Fruit fly (Drosophila melanogaster): ENCODE measurements around the gene CG32453.

CG32453 gene

DNA sequence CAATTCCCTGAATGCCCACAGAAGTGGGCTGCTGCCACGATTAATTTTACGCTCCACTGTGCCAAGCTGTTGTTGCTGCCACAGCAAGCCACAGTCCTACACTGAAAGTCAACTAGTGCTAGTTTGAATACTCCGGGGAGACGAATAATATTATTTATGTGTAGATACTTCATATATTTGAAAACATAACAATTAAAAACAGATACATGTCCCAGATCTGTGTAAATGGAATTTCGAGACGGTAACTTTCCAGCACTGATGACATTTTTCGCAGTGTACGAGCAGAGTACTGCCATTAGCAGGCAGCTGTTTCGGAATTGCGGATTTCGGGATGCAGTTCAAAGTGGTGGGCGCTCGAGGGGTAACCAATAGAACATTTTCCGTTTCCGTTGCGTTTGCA is 31.9 kb upstream of the CG32453 start (continued):
- TF ChIP-seq HHEX (GFP tag; optimal IDR thresholded peaks at IDR 0.05): peak; percentile 13
- peak; percentile 21 for TF ChIP-seq Sox102F (GFP tag; optimal IDR thresholded peaks at IDR 0.05)
- TF ChIP-seq CG17359 (tag; optimal IDR thresholded peaks at IDR 0.05): peak; percentile 43
- TF ChIP-seq Chrac-16 (GFP tag; optimal IDR thresholded peaks at IDR 0.05): peak; percentile 18
- TF ChIP-seq chm (GFP tag; IDR thresholded peaks at IDR 0.05): no peak
- peak; percentile 17 for TF ChIP-seq D19A (tag; optimal IDR thresholded peaks at IDR 0.05)
- TF ChIP-seq lab (GFP tag; optimal IDR thresholded peaks at IDR 0.05): peak; percentile 39
- peak; percentile 73 for TF ChIP-seq Med (GFP tag)
- TF ChIP-seq Opbp (GFP tag; IDR thresholded peaks at IDR 0.05; ENCODE audit: partially characterized antibody): no peak
- TF ChIP-seq stc (GFP tag; IDR thresholded peaks at IDR 0.05): peak; percentile 13; the same call in 1 of the 2 replicates
- 0 out of 2 replicates have a peak, but pooled peaks have one; percentile 6 for TF ChIP-seq Rfx (GFP tag; IDR thresholded peaks at IDR 0.05)
- TF ChIP-seq CG2678 (tag; optimal IDR thresholded peaks at IDR 0.05): peak; percentile 42
- TF ChIP-seq eve (GFP tag; optimal IDR thresholded peaks at IDR 0.05): peak in 1 of 2 experiments; percentile 40
- TF ChIP-seq HLH54F (GFP tag; optimal IDR thresholded peaks at IDR 0.05): peak; percentile 0
- TF ChIP-seq Hand (GFP tag; optimal IDR thresholded peaks at IDR 0.05): no peak
- TF ChIP-seq CG7839 (tag; optimal IDR thresholded peaks at IDR 0.05): peak; percentile 35
- TF ChIP-seq CG17361 (GFP tag; IDR thresholded peaks at IDR 0.05): 0 out of 3 replicates have a peak, but pooled peaks have one; percentile 21
- TF ChIP-seq fd96Cb (tag; optimal IDR thresholded peaks at IDR 0.05): peak; percentile 25
- TF ChIP-seq ara (GFP tag; IDR thresholded peaks at IDR 0.05): 0 out of 2 replicates have a peak, but pooled peaks have one; percentile 35
- peak; percentile 49 for TF ChIP-seq slbo (GFP tag; IDR thresholded peaks at IDR 0.05)

DNA sequence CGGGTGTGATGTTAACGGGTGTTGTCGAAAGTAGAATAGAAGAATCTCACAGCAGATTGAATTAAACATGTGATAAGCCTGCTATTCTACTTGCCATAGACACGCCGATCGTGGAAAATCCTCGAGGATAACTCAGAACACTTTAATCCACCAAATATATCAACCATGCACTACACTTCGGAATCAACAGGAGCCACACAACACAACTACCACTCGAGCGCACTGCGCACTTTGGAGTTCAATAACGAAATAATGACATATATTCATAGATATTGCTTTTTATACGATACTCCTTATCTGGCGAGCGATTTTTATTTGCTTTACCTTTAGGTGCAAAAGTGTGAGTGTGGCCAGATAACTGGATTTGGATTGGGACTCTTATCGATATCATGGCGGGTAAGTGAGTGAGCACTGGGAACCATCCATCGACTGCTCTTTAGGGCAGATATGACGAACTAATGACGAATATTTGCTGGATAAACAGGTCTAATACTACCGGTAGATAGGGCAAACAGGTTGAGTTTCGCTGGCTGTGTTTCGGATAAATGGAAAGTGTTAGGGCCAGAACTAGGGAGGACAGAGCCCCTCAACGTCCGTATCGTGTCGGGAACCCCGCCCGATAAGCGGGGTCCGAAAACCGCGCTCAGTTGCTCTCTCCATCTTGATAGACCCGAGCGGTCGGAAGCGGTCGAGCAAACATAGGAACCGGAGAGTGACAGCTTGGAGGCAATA is 27.6 kb upstream of the CG32453 start, which contains the start of gene Jhbp6:
Gene Jhbp6, plus strand, starts transcription at position 682 of the 732 bp plus-strand sequence.
- no peak for TF ChIP-seq Hr39 (optimal IDR thresholded peaks at IDR 0.05)
- TF ChIP-seq CG34376 (GFP tag; optimal IDR thresholded peaks at IDR 0.05): no peak
- peak; percentile 54 for TF ChIP-seq CG15479 (GFP tag; optimal IDR thresholded peaks at IDR 0.05)
- no peak for TF ChIP-seq HLH54F (GFP tag; optimal IDR thresholded peaks at IDR 0.05)
- no peak for TF ChIP-seq CG30020 (tag; optimal IDR thresholded peaks at IDR 0.05)
- TF ChIP-seq Ada2b (GFP tag; IDR thresholded peaks at IDR 0.05): no peak
- no peak for TF ChIP-seq ham (GFP tag; IDR thresholded peaks at IDR 0.05)
- TF ChIP-seq gro (GFP tag; optimal IDR thresholded peaks at IDR 0.05): no peak
- no peak for TF ChIP-seq CG12236 (GFP tag; optimal IDR thresholded peaks at IDR 0.05)
- TF ChIP-seq CG12744 (GFP tag; optimal IDR thresholded peaks at IDR 0.05): no peak
- TF ChIP-seq CG5180 (GFP tag; optimal IDR thresholded peaks at IDR 0.05): no peak
- TF ChIP-seq gfzf (GFP tag; optimal IDR thresholded peaks at IDR 0.05): peak; percentile 23
- no peak for TF ChIP-seq CG13424 (tag; optimal IDR thresholded peaks at IDR 0.05)
- peak; percentile 11 for TF ChIP-seq BEAF-32 (GFP tag; optimal IDR thresholded peaks at IDR 0.05)
- no peak for TF ChIP-seq wdn (GFP tag; IDR thresholded peaks at IDR 0.05)
- TF ChIP-seq amos (GFP tag; IDR thresholded peaks at IDR 0.05; ENCODE audit: partially characterized antibody): 0 out of 2 replicates have a peak, but pooled peaks have one; percentile 5
- TF ChIP-seq Hr3 (GFP tag; optimal IDR thresholded peaks at IDR 0.05): no peak
- no peak for TF ChIP-seq CG6654 (GFP tag; optimal IDR thresholded peaks at IDR 0.05)
- no peak for TF ChIP-seq CG11560 (tag; IDR thresholded peaks at IDR 0.05)
- TF ChIP-seq CG9215 (GFP tag; IDR thresholded peaks at IDR 0.05): no peak
- TF ChIP-seq Dfd (GFP tag; optimal IDR thresholded peaks at IDR 0.05): no peak
- no peak for TF ChIP-seq CG8765 (GFP tag; IDR thresholded peaks at IDR 0.05)
- no peak for TF ChIP-seq Ssrp (tag; optimal IDR thresholded peaks at IDR 0.05)
- TF ChIP-seq kni (GFP tag; optimal IDR thresholded peaks at IDR 0.05): peak; percentile 11
- TF ChIP-seq CG14667 (GFP tag; IDR thresholded peaks at IDR 0.05): no peak
- TF ChIP-seq stwl (tag; optimal IDR thresholded peaks at IDR 0.05): peak; percentile 36
- TF ChIP-seq zen2 (GFP tag; IDR thresholded peaks at IDR 0.05; ENCODE audit: partially characterized antibody): no peak
- TF ChIP-seq Trl (optimal IDR thresholded peaks at IDR 0.05): peak in 1 of 2 experiments; percentile 9
- TF ChIP-seq Trl (GFP tag; optimal IDR thresholded peaks at IDR 0.05): no peak
- no peak for TF ChIP-seq CG7786 (GFP tag; optimal IDR thresholded peaks at IDR 0.05)
- TF ChIP-seq lilli (GFP tag; optimal IDR thresholded peaks at IDR 0.05): peak; percentile 75
